Comparison of ENCODE assay signal across 2 fruit fly cellular contexts in the genomic region with DNA sequence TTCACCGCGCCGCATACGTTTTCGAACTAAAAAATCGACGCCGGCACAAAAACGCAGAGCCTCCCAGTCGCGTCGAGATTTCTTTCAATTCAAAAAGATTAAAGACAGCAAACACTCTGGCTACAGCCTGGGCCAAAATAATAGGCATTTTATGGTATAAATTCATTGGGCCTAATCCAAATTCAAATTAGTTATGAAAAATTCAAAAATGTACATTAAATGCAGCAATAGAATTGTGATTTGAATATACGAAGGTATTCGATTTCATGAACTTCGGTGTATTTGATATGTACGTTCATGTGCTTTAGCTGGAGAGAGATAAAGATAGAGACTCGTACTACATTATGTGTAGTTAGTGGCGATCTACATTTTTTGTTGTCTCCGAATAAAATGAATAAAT.
A peak's percentile ranks its signal among the peaks of the same experiment; 100 is the strongest.
TF ChIP-seq lines count a peak whose summit lies in the region.

A gene (minus strand): TSS at position 35 of the 400 bp plus-strand sequence.

TF ChIP-seq in whole organism, embryonic, 481 proteins besides CTCF, POLR2A, EP300 and RAD21 (continued from another document and continues in another):
- TF ChIP-seq NK7.1 (GFP tag; optimal IDR thresholded peaks at IDR 0.05; lab: Kevin White, UChicago) = peak; percentile 67
- TF ChIP-seq CG12071 (GFP tag; optimal IDR thresholded peaks at IDR 0.05; lab: Kevin White, UChicago) = peak; percentile 94
- peak; percentile 60; the same call in 2 of the 3 replicates for TF ChIP-seq sr (GFP tag; IDR thresholded peaks at IDR 0.05; lab: Robert Waterston, UW)
- TF ChIP-seq Ada2b (GFP tag; IDR thresholded peaks at IDR 0.05; lab: Robert Waterston, UW) = peak; percentile 88
- peak; percentile 82 for TF ChIP-seq NC2β (GFP tag; optimal IDR thresholded peaks at IDR 0.05; lab: Kevin White, UChicago)
- TF ChIP-seq CG9437 (GFP tag; optimal IDR thresholded peaks at IDR 0.05; lab: Kevin White, UChicago) = peak; percentile 77
- TF ChIP-seq CG34422 (GFP tag; IDR thresholded peaks at IDR 0.05; lab: Robert Waterston, UW) = peak; percentile 89
- TF ChIP-seq CG1602 (GFP tag; optimal IDR thresholded peaks at IDR 0.05; lab: Kevin White, UChicago) = peak; percentile 79
- no peak for TF ChIP-seq CG15073 (GFP tag; optimal IDR thresholded peaks at IDR 0.05; lab: Kevin White, UChicago)
- TF ChIP-seq ATbp (GFP tag; optimal IDR thresholded peaks at IDR 0.05; lab: Kevin White, UChicago) = peak; percentile 88
- peak; percentile 94 for TF ChIP-seq Meics (GFP tag; optimal IDR thresholded peaks at IDR 0.05; lab: Kevin White, UChicago)
- peak; percentile 77 for TF ChIP-seq disco-r (GFP tag; optimal IDR thresholded peaks at IDR 0.05; lab: Kevin White, UChicago)
- peak; percentile 90 for TF ChIP-seq CG14441 (GFP tag; IDR thresholded peaks at IDR 0.05; lab: Robert Waterston, UW)
- TF ChIP-seq shn (GFP tag; optimal IDR thresholded peaks at IDR 0.05; lab: Kevin White, UChicago) = peak; percentile 76
- TF ChIP-seq CG1603 (tag; optimal IDR thresholded peaks at IDR 0.05; lab: Kevin White, UChicago) = peak; percentile 94
- TF ChIP-seq rib (GFP tag; IDR thresholded peaks at IDR 0.05; lab: Robert Waterston, UW) = peak; percentile 86
- no peak for TF ChIP-seq CG30020 (tag; optimal IDR thresholded peaks at IDR 0.05; lab: Kevin White, UChicago)
- peak; percentile 71 for TF ChIP-seq Usf (GFP tag; optimal IDR thresholded peaks at IDR 0.05; lab: Kevin White, UChicago)
- peak; percentile 88 for TF ChIP-seq NfI (GFP tag; optimal IDR thresholded peaks at IDR 0.05; lab: Kevin White, UChicago)
- peak; percentile 82 for TF ChIP-seq jumu (GFP tag; optimal IDR thresholded peaks at IDR 0.05; lab: Kevin White, UChicago)
- peak; percentile 95 for TF ChIP-seq CG15269 (tag; optimal IDR thresholded peaks at IDR 0.05; lab: Kevin White, UChicago)
- no peak for TF ChIP-seq Neu2 (GFP tag; optimal IDR thresholded peaks at IDR 0.05; lab: Kevin White, UChicago; ENCODE audit: borderline replicate concordance)
- peak; percentile 79 for TF ChIP-seq Dad (GFP tag; optimal IDR thresholded peaks at IDR 0.05; lab: Kevin White, UChicago)
- peak; percentile 53; the same call in 1 of the 2 replicates for TF ChIP-seq Lim3 (GFP tag; IDR thresholded peaks at IDR 0.05; lab: Robert Waterston, UW)
- peak; percentile 87 for TF ChIP-seq gsb (GFP tag; IDR thresholded peaks at IDR 0.05; lab: Robert Waterston, UW)
- TF ChIP-seq pum (GFP tag; optimal IDR thresholded peaks at IDR 0.05; lab: Kevin White, UChicago) = peak; percentile 80
- no peak for TF ChIP-seq Elba2 (GFP tag; optimal IDR thresholded peaks at IDR 0.05; lab: Kevin White, UChicago)
- TF ChIP-seq Mrtf (GFP tag; IDR thresholded peaks at IDR 0.05; lab: Robert Waterston, UW) = peak; percentile 86
- TF ChIP-seq CG16779 (GFP tag; IDR thresholded peaks at IDR 0.05; lab: Robert Waterston, UW) = peak; percentile 68
- peak; percentile 92 for TF ChIP-seq CG12659 (GFP tag; optimal IDR thresholded peaks at IDR 0.05; lab: Kevin White, UChicago)
- TF ChIP-seq bbx (GFP tag; IDR thresholded peaks at IDR 0.05; lab: Robert Waterston, UW; ENCODE audit: partially characterized antibody) = no peak
- peak; percentile 79 for TF ChIP-seq scrt (GFP tag; optimal IDR thresholded peaks at IDR 0.05; lab: Kevin White, UChicago)
- peak; percentile 84 for TF ChIP-seq CG33213 (GFP tag; optimal IDR thresholded peaks at IDR 0.05; lab: Kevin White, UChicago)
- peak; percentile 79; the same call in 2 of the 3 replicates for TF ChIP-seq CG2199 (GFP tag; IDR thresholded peaks at IDR 0.05; lab: Robert Waterston, UW)
- TF ChIP-seq CG31388 (GFP tag; optimal IDR thresholded peaks at IDR 0.05; lab: Kevin White, UChicago) = peak; percentile 65
- TF ChIP-seq sens (GFP tag; lab: Kevin White, UChicago) = peak; percentile 97
- TF ChIP-seq crp (GFP tag; optimal IDR thresholded peaks at IDR 0.05; lab: Kevin White, UChicago) = peak in 1 of 2 experiments; percentile 27
- peak in 1 of 3 experiments; percentile 53 for TF ChIP-seq lola (GFP tag; optimal IDR thresholded peaks at IDR 0.05; lab: Kevin White, UChicago)
- TF ChIP-seq CG3995 (GFP tag; optimal IDR thresholded peaks at IDR 0.05; lab: Kevin White, UChicago) = peak; percentile 52
- peak; percentile 76 for TF ChIP-seq sisA (GFP tag; IDR thresholded peaks at IDR 0.05; lab: Robert Waterston, UW)
- TF ChIP-seq CkIIα-i1 (GFP tag; IDR thresholded peaks at IDR 0.05; lab: Robert Waterston, UW) = peak; percentile 43; the same call in 1 of the 2 replicates
- peak; percentile 90 for TF ChIP-seq CrebB (tag; optimal IDR thresholded peaks at IDR 0.05; lab: Kevin White, UChicago)
- no peak for TF ChIP-seq CG15479 (GFP tag; optimal IDR thresholded peaks at IDR 0.05; lab: Kevin White, UChicago)
- peak; percentile 88 for TF ChIP-seq nmo (GFP tag; optimal IDR thresholded peaks at IDR 0.05; lab: Kevin White, UChicago)
- TF ChIP-seq fd3F (GFP tag; optimal IDR thresholded peaks at IDR 0.05; lab: Kevin White, UChicago) = peak; percentile 92
- TF ChIP-seq knrl (GFP tag; IDR thresholded peaks at IDR 0.05; lab: Robert Waterston, UW; ENCODE audit: partially characterized antibody) = no peak
- no peak for TF ChIP-seq sna (GFP tag; IDR thresholded peaks at IDR 0.05; lab: Robert Waterston, UW; ENCODE audit: partially characterized antibody)
- TF ChIP-seq CG7357 (GFP tag; IDR thresholded peaks at IDR 0.05; lab: Robert Waterston, UW) = peak; percentile 82
- TF ChIP-seq CG11398 (GFP tag; optimal IDR thresholded peaks at IDR 0.05; lab: Kevin White, UChicago) = peak; percentile 81
- no peak for TF ChIP-seq sc (optimal IDR thresholded peaks at IDR 0.05; lab: Kevin White, UChicago)
- TF ChIP-seq sc (GFP tag; optimal IDR thresholded peaks at IDR 0.05; lab: Kevin White, UChicago) = peak; percentile 35
- peak; percentile 95 for TF ChIP-seq PHDP (tag; optimal IDR thresholded peaks at IDR 0.05; lab: Kevin White, UChicago)
- peak; percentile 80 for TF ChIP-seq sim (GFP tag; IDR thresholded peaks at IDR 0.05; lab: Robert Waterston, UW)
- peak; percentile 82 for TF ChIP-seq corto (GFP tag; optimal IDR thresholded peaks at IDR 0.05; lab: Kevin White, UChicago)
- TF ChIP-seq HHEX (GFP tag; optimal IDR thresholded peaks at IDR 0.05; lab: Kevin White, UChicago) = peak; percentile 94
- TF ChIP-seq CG10267 (tag; optimal IDR thresholded peaks at IDR 0.05; lab: Kevin White, UChicago) = peak; percentile 78
- peak; percentile 67 for TF ChIP-seq Jarid2 (GFP tag; optimal IDR thresholded peaks at IDR 0.05; lab: Kevin White, UChicago)
- no peak for TF ChIP-seq cg (GFP tag; optimal IDR thresholded peaks at IDR 0.05; lab: Kevin White, UChicago)
- peak; percentile 83 for TF ChIP-seq CG6765 (GFP tag; optimal IDR thresholded peaks at IDR 0.05; lab: Kevin White, UChicago)
- TF ChIP-seq seq (GFP tag; IDR thresholded peaks at IDR 0.05; lab: Robert Waterston, UW) = peak; percentile 90
- no peak for TF ChIP-seq amos (GFP tag; IDR thresholded peaks at IDR 0.05; lab: Robert Waterston, UW; ENCODE audit: partially characterized antibody)
- peak; percentile 52 for TF ChIP-seq CG8359 (GFP tag; optimal IDR thresholded peaks at IDR 0.05; lab: Kevin White, UChicago; ENCODE audit: borderline replicate concordance)

TF ChIP-seq in whole organism, prepupa, 60 proteins besides CTCF, POLR2A, EP300 and RAD21 (continued from another document):
- TF ChIP-seq fd59A (GFP tag; optimal IDR thresholded peaks at IDR 0.05; lab: Kevin White, UChicago) = peak; percentile 74
- peak; percentile 81 for TF ChIP-seq spab (GFP tag; optimal IDR thresholded peaks at IDR 0.05; lab: Kevin White, UChicago)
- peak; percentile 92 for TF ChIP-seq topi (GFP tag; optimal IDR thresholded peaks at IDR 0.05; lab: Kevin White, UChicago)
- TF ChIP-seq achi (GFP tag; optimal IDR thresholded peaks at IDR 0.05; lab: Kevin White, UChicago) = peak; percentile 91
- peak; percentile 87 for TF ChIP-seq CG31627 (GFP tag; optimal IDR thresholded peaks at IDR 0.05; lab: Kevin White, UChicago)
- TF ChIP-seq CG8119 (GFP tag; IDR thresholded peaks at IDR 0.05; lab: Robert Waterston, UW) = peak; percentile 93
- peak; percentile 67 to 83 for TF ChIP-seq ss (GFP tag; optimal IDR thresholded peaks at IDR 0.05; lab: Kevin White, UChicago)
- peak; percentile 88 for TF ChIP-seq cyc (GFP tag; optimal IDR thresholded peaks at IDR 0.05; lab: Kevin White, UChicago)
- peak; percentile 65 for TF ChIP-seq Blimp-1 (GFP tag; optimal IDR thresholded peaks at IDR 0.05; lab: Kevin White, UChicago)
- peak; percentile 70 for TF ChIP-seq fd85E (GFP tag; optimal IDR thresholded peaks at IDR 0.05; lab: Kevin White, UChicago)
- TF ChIP-seq esn (GFP tag; optimal IDR thresholded peaks at IDR 0.05; lab: Kevin White, UChicago) = peak; percentile 91
